ENCODE assay signal across 2 worm cellular contexts in the genomic region with DNA sequence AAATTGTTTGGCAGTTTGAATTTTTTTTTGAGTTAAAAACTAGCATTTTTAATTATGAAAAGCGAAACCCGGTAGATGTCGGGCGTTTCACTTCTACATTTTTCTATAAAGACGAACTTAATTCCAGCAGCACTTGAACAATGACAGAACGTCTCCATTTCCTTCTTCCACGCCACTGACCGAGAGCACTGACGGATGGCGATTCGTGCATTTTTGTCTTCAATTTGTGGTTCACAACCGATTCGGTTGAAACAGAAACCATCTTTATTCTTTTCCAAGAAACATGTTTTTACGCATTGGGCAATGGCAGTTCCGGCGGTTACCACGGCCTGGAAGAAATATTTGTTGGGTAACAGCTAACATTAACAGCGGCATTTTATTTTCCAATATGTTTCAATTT.
A peak's percentile ranks its signal among the peaks of the same experiment; 100 is the strongest.
TF ChIP-seq lines count a peak whose summit lies in the region.

No protein-coding gene starts in this region.

TF ChIP-seq in whole organism, L4 larva, 104 proteins besides CTCF, POLR2A, EP300 and RAD21:
- TF ChIP-seq cey-2 (tag; optimal IDR thresholded peaks at IDR 0.05; lab: Kevin White, UChicago; ENCODE audit: borderline replicate concordance, insufficient read depth) (no peak), dpl-1 (GFP tag; optimal IDR thresholded peaks at IDR 0.05; lab: Kevin White, UChicago) (no peak), rbr-2 (tag; optimal IDR thresholded peaks at IDR 0.05; lab: Kevin White, UChicago) (no peak), lir-3 (tag; optimal IDR thresholded peaks at IDR 0.05; lab: Kevin White, UChicago) (no peak), unc-62 (GFP tag; optimal IDR thresholded peaks at IDR 0.05 in 1 of 2; lab: Kevin White, UChicago) (no peak), unc-62 (tag; optimal IDR thresholded peaks at IDR 0.05; lab: Kevin White, UChicago) (no peak), snpc-1.2 (GFP tag; IDR thresholded peaks at IDR 0.05; lab: Robert Waterston, UW) (peak; percentile 79), Y105C5A.15 (GFP tag; IDR thresholded peaks at IDR 0.05; lab: Robert Waterston, UW) (no peak)
TF ChIP-seq in whole organism, L4 larva: peak in this region for 1.

TF ChIP-seq in whole organism, young adult, 124 proteins besides CTCF, POLR2A, EP300 and RAD21:
- TF ChIP-seq Y67H2A.10 (GFP tag; conservative IDR thresholded peaks at IDR 0.05; lab: Robert Waterston, UW) (no peak), snpc-4 (GFP tag; optimal IDR thresholded peaks at IDR 0.05; lab: Kevin White, UChicago) (no peak), snpc-4 (tag; optimal IDR thresholded peaks at IDR 0.05; lab: Kevin White, UChicago) (peak in 3 of 4 experiments; percentile 34 to 62 (median 61)), attf-6 (GFP tag; IDR thresholded peaks at IDR 0.05; lab: Robert Waterston, UW) (peak; percentile 62; the same call in 1 of the 2 replicates)
